Worm (Caenorhabditis elegans): ENCODE measurements around the gene prdx-6.

DNA sequence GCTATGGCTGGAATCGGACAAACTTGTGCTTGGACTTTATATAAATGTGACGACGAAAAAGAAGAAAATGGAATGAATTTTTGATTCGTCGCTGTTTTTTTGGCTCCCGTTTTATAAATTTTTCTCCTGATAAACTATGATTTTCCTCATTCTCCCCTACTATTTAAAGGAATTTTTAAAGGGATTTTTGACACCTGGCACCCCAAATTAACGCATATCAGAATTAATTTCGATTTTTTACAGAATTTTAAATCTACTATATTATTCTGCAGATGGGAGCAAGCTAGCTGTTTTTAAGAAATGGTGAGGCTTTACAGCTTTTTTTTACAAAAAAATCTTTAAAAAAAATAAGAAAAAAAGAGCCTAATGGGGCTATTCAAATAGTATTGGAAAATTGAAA lies 13.4 kb upstream of the prdx-6 start, which contains the start of gene coa-1:
- TF ChIP-seq jun-1 (tag; optimal IDR thresholded peaks at IDR 0.05) (no peak), egl-27 (tag; optimal IDR thresholded peaks at IDR 0.05) (no peak), nhr-76 (tag; optimal IDR thresholded peaks at IDR 0.05) (no peak), ama-1 (optimal IDR thresholded peaks at IDR 0.05) (no peak), aly-2 (tag; optimal IDR thresholded peaks at IDR 0.05) (no peak), ceh-82 (tag; optimal IDR thresholded peaks at IDR 0.05) (no peak), pqm-1 (tag; optimal IDR thresholded peaks at IDR 0.05) (no peak), skn-1 (tag; optimal IDR thresholded peaks at IDR 0.05) (no peak), unc-39 (tag; optimal IDR thresholded peaks at IDR 0.05) (no peak), nhr-11 (tag; optimal IDR thresholded peaks at IDR 0.05) (no peak), lsy-12 (tag; optimal IDR thresholded peaks at IDR 0.05) (no peak), pha-4 (tag; optimal IDR thresholded peaks at IDR 0.05) (no peak), nhr-237 (tag; optimal IDR thresholded peaks at IDR 0.05) (no peak), lin-39 (tag; optimal IDR thresholded peaks at IDR 0.05) (no peak)

Measured in whole organism, L3 larva.